Fruit fly (Drosophila melanogaster) whole organism, embryonic: ENCODE data around the gene CG10011.

Source experiments
- Abd-B ChIP-seq: fragments of 200-800 bp; sonication (Bioruptor generic); optimal IDR thresholded peaks from 2 replicates; lab custom pipeline; 2018; ENCODE audit warnings: missing biosample characterization, mild to moderate bottlenecking, missing genetic modification characterization, moderate library complexity
- Awh ChIP-seq: fragments of 200-800 bp; sonication (Bioruptor generic); IDR thresholded peaks from 2 replicates; pipeline ENCODE4, ENCODE4 v1.3.6; 2022; ENCODE audit warnings: missing biosample characterization, missing genetic modification characterization
- CG1024 ChIP-seq: fragments of 200-800 bp; sonication (Bioruptor generic); IDR thresholded peaks from 2 replicates; pipeline ENCODE4 v1.3.6; 2022; ENCODE audit warnings: missing biosample characterization, missing genetic modification characterization
- CG10959 ChIP-seq: fragments of 200-800 bp; sonication (Bioruptor generic); IDR thresholded peaks from 2 replicates; pipeline ENCODE4 v1.3.6; 2022; ENCODE audit warnings: missing biosample characterization, missing genetic modification characterization
- CG11093 ChIP-seq: fragments of 200-800 bp; sonication (Bioruptor generic); IDR thresholded peaks from 3 replicates; pipeline ENCODE4 v1.3.6; 2022; ENCODE audit warnings: missing biosample characterization, missing genetic modification characterization
- CG11504 ChIP-seq: fragments of 200-800 bp; sonication (Bioruptor generic); optimal IDR thresholded peaks from 3 replicates; lab custom pipeline; 2019; ENCODE audit warnings: missing biosample characterization, mild to moderate bottlenecking, missing genetic modification characterization, moderate library complexity
- CG11696 ChIP-seq: fragments of 200-800 bp; sonication (Bioruptor generic); IDR thresholded peaks from 2 replicates; pipeline ENCODE4 v1.3.6; 2022; ENCODE audit warnings: missing biosample characterization, missing genetic modification characterization
- CG13894 ChIP-seq: fragments of 200-800 bp; sonication (Bioruptor generic); optimal IDR thresholded peaks from 3 replicates; lab custom pipeline; 2018; ENCODE audit warnings: missing biosample characterization, mild to moderate bottlenecking, missing genetic modification characterization, moderate library complexity
- CG15011 ChIP-seq: fragments of 200-800 bp; sonication (Bioruptor generic); optimal IDR thresholded peaks from 3 replicates; lab custom pipeline; 2018; ENCODE audit warnings: missing biosample characterization, mild to moderate bottlenecking, missing genetic modification characterization
- CG15696 ChIP-seq: fragments of 200-800 bp; sonication (Bioruptor generic); optimal IDR thresholded peaks from 2 replicates; lab custom pipeline; 2019; ENCODE audit warnings: missing biosample characterization, mild to moderate bottlenecking, missing genetic modification characterization, moderate library complexity
- CG16813 ChIP-seq: fragments of 200-800 bp; sonication (Bioruptor generic); IDR thresholded peaks from 3 replicates; pipeline ENCODE4 v1.3.6; 2022; ENCODE audit warnings: missing biosample characterization, missing genetic modification characterization; ENCODE audit not compliant: partially characterized antibody
- CG17385 ChIP-seq: fragments of 200-800 bp; sonication (Bioruptor generic); optimal IDR thresholded peaks from 3 replicates; lab custom pipeline; 2018; ENCODE audit warnings: missing biosample characterization, mild to moderate bottlenecking, missing genetic modification characterization
- CG18619 ChIP-seq: fragments of 200-800 bp; sonication (Bioruptor generic); optimal IDR thresholded peaks from 3 replicates; lab custom pipeline; 2017; ENCODE audit warnings: missing biosample characterization, mild to moderate bottlenecking, missing genetic modification characterization
- CG2712 ChIP-seq: fragments of 200-800 bp; optimal IDR thresholded peaks from 3 replicates; lab custom pipeline; 2019; ENCODE audit warnings: missing biosample characterization, mild to moderate bottlenecking, missing genetic modification characterization, moderate library complexity
- CG3847 ChIP-seq: fragments of 200-800 bp; sonication (Bioruptor generic); IDR thresholded peaks from 2 replicates; pipeline ENCODE4 v1.3.6; 2022; ENCODE audit warnings: missing biosample characterization, missing genetic modification characterization
- CG6689 ChIP-seq: fragments of 200-800 bp; sonication (Bioruptor generic); IDR thresholded peaks from 2 replicates; pipeline ENCODE4 v1.3.6; 2022; ENCODE audit warnings: missing biosample characterization, missing genetic modification characterization
- CG7786 ChIP-seq: fragments of 200-800 bp; sonication (Bioruptor generic); optimal IDR thresholded peaks from 2 replicates; lab custom pipeline; 2016; ENCODE audit warnings: missing biosample characterization, missing genetic modification characterization
- CG8290 ChIP-seq, 3 experiments: fragments of 200-800 bp; sonication (Bioruptor generic); optimal IDR thresholded peaks; 2 replicates each; lab custom pipeline; 2016 to 2019; ENCODE audit warnings: missing biosample characterization in 3 of 3, missing genetic modification characterization in 3 of 3, mild to moderate bottlenecking in 2 of 3, moderate library complexity in 1 of 3
- Ets65A ChIP-seq: fragments of 200-800 bp; sonication (Bioruptor generic); peaks from one replicate; lab custom pipeline; 2016; ENCODE audit warnings: missing biosample characterization, missing genetic modification characterization
- Gug ChIP-seq: fragments of 200-800 bp; sonication (Bioruptor generic); IDR thresholded peaks from 4 replicates; pipeline ENCODE4 v1.3.6; 2022; ENCODE audit warnings: missing biosample characterization, missing genetic modification characterization
- HLH3B ChIP-seq: fragments of 200-800 bp; sonication (Bioruptor generic); IDR thresholded peaks from 2 replicates; pipeline ENCODE4 v1.3.6; 2022; ENCODE audit warnings: missing biosample characterization, missing genetic modification characterization
- HLH4C ChIP-seq: fragments of 200-800 bp; sonication (Bioruptor generic); IDR thresholded peaks from 3 replicates; pipeline ENCODE4 v1.3.6; 2022; ENCODE audit warnings: missing biosample characterization, missing genetic modification characterization; ENCODE audit not compliant: partially characterized antibody
- Kr ChIP-seq: fragments of 200-800 bp; sonication (Bioruptor generic); optimal IDR thresholded peaks from 2 replicates; lab custom pipeline; 2017; ENCODE audit warnings: missing biosample characterization, mild to moderate bottlenecking, missing genetic modification characterization
- NC2β ChIP-seq: fragments of 200-800 bp; sonication (Bioruptor generic); optimal IDR thresholded peaks from 2 replicates; lab custom pipeline; 2016; ENCODE audit warnings: missing biosample characterization, missing genetic modification characterization
- Nf-YB ChIP-seq: fragments of 200-800 bp; sonication (Bioruptor generic); optimal IDR thresholded peaks from 3 replicates; lab custom pipeline; 2019; ENCODE audit warnings: missing biosample characterization, mild to moderate bottlenecking, missing genetic modification characterization, moderate library complexity
- Oli ChIP-seq: fragments of 200-800 bp; sonication (Bioruptor generic); optimal IDR thresholded peaks from 2 replicates; lab custom pipeline; 2018; ENCODE audit warnings: missing biosample characterization, mild to moderate bottlenecking, missing genetic modification characterization, moderate library complexity
- Opbp ChIP-seq: fragments of 200-800 bp; sonication (Bioruptor generic); IDR thresholded peaks from 3 replicates; pipeline ENCODE4 v1.3.6; 2022; ENCODE audit warnings: missing biosample characterization, missing genetic modification characterization; ENCODE audit not compliant: partially characterized antibody
- Ssrp ChIP-seq: fragments of 200-800 bp; sonication (Bioruptor generic); optimal IDR thresholded peaks from 2 replicates; lab custom pipeline; 2018; ENCODE audit warnings: missing biosample characterization, mild to moderate bottlenecking, missing genetic modification characterization, moderate library complexity
- ap ChIP-seq: fragments of 200-800 bp; sonication (Bioruptor generic); IDR thresholded peaks from 2 replicates; pipeline ENCODE4 v1.3.6; 2022; ENCODE audit warnings: missing biosample characterization, missing genetic modification characterization
- ara ChIP-seq: fragments of 200-800 bp; sonication (Bioruptor generic); IDR thresholded peaks from 2 replicates; pipeline ENCODE4 v1.3.6; 2022; ENCODE audit warnings: missing biosample characterization, missing genetic modification characterization
- bsh ChIP-seq, 2 experiments: fragments of 200-800 bp; sonication (Bioruptor generic); optimal IDR thresholded peaks; 2 replicates each; lab custom pipeline; 2017 to 2018; ENCODE audit warnings: mild to moderate bottlenecking in 2 of 2, missing biosample characterization in 2 of 2, missing genetic modification characterization in 2 of 2, moderate library complexity in 1 of 2
- cas ChIP-seq: fragments of 200-800 bp; sonication (Bioruptor generic); IDR thresholded peaks from 2 replicates; pipeline ENCODE4 v1.3.6; 2022; ENCODE audit warnings: missing biosample characterization, missing genetic modification characterization
- chn ChIP-seq: fragments of 200-800 bp; sonication (Bioruptor generic); optimal IDR thresholded peaks from 2 replicates; lab custom pipeline; 2016; ENCODE audit warnings: missing biosample characterization, missing genetic modification characterization
- croc ChIP-seq: fragments of 200-800 bp; sonication (Bioruptor generic); conservative IDR thresholded peaks from 3 replicates; pipeline ENCODE4 v1.3.6; 2022; ENCODE audit warnings: missing biosample characterization, missing genetic modification characterization
- gcm ChIP-seq: fragments of 200-800 bp; sonication (Bioruptor generic); optimal IDR thresholded peaks from 2 replicates; lab custom pipeline; 2019; ENCODE audit warnings: missing biosample characterization, mild to moderate bottlenecking, missing genetic modification characterization, moderate library complexity
- hth ChIP-seq: fragments of >200 bp; optimal IDR thresholded peaks from 2 replicates; lab custom pipeline; 2017; ENCODE audit warnings: inconsistent platforms
- jumu ChIP-seq: fragments of 200-800 bp; sonication (Bioruptor generic); optimal IDR thresholded peaks from 3 replicates; lab custom pipeline; 2016; ENCODE audit warnings: missing biosample characterization, missing genetic modification characterization
- nmo ChIP-seq: fragments of 200-800 bp; sonication (Bioruptor generic); optimal IDR thresholded peaks from 2 replicates; lab custom pipeline; 2018; ENCODE audit warnings: missing biosample characterization, mild to moderate bottlenecking, missing genetic modification characterization, moderate library complexity
- onecut ChIP-seq: fragments of 200-800 bp; sonication (Bioruptor generic); IDR thresholded peaks from 2 replicates; pipeline ENCODE4 v1.3.6; 2022; ENCODE audit warnings: missing biosample characterization, missing genetic modification characterization
- pan ChIP-seq, 4 experiments: fragments of >200 bp in 3 of 4; fragments of 200-800 bp in 1 of 4; sonication (Bioruptor generic) in 1 of 4; optimal IDR thresholded peaks in 3 of 4; IDR thresholded peaks in 1 of 4; 2 replicates each; pipeline versions ENCODE4 v1.3.6 to Lab custom; 2017 to 2022; ENCODE audit warnings: missing biosample characterization in 2 of 4, missing genetic modification characterization in 2 of 4, mixed read lengths in 1 of 4
- pita ChIP-seq: fragments of 200-800 bp; sonication (Bioruptor generic); optimal IDR thresholded peaks from 2 replicates; lab custom pipeline; 2017; ENCODE audit warnings: missing biosample characterization, mild to moderate bottlenecking, missing genetic modification characterization
- row ChIP-seq: fragments of 200-800 bp; sonication (Bioruptor generic); IDR thresholded peaks from 3 replicates; pipeline ENCODE4 v1.3.6; 2022; ENCODE audit warnings: missing biosample characterization, missing genetic modification characterization
- sens ChIP-seq: fragments of 200-800 bp; sonication (Bioruptor generic); peaks from one replicate; lab custom pipeline; 2016; ENCODE audit warnings: missing biosample characterization, missing genetic modification characterization
- shn ChIP-seq: fragments of 200-800 bp; sonication (Bioruptor generic); optimal IDR thresholded peaks from 3 replicates; lab custom pipeline; 2016; ENCODE audit warnings: missing biosample characterization, missing genetic modification characterization
- sima ChIP-seq: fragments of 200-800 bp; sonication (Bioruptor generic); optimal IDR thresholded peaks from 2 replicates; lab custom pipeline; 2016; ENCODE audit warnings: missing biosample characterization, missing genetic modification characterization
- slp2 ChIP-seq: fragments of 200-800 bp; sonication (Bioruptor generic); optimal IDR thresholded peaks from 2 replicates; lab custom pipeline; 2016; ENCODE audit warnings: missing biosample characterization, missing genetic modification characterization
- tin ChIP-seq: fragments of 200-800 bp; sonication (Bioruptor generic); optimal IDR thresholded peaks from 3 replicates; lab custom pipeline; 2016; ENCODE audit warnings: missing biosample characterization, missing genetic modification characterization
- ttk ChIP-seq: fragments of 200-800 bp; sonication (Bioruptor generic); IDR thresholded peaks from 2 replicates; pipeline ENCODE4 v2.1.2; 2022; ENCODE audit warnings: missing biosample characterization, missing genetic modification characterization
- wor ChIP-seq: fragments of 200-800 bp; sonication (Bioruptor generic); IDR thresholded peaks from 2 replicates; pipeline ENCODE4 v1.3.6; 2022; ENCODE audit warnings: missing biosample characterization, missing genetic modification characterization
- zfh1 ChIP-seq: fragments of 200-800 bp; sonication (Bioruptor generic); IDR thresholded peaks from 3 replicates; pipeline ENCODE4 v1.3.6; 2022; ENCODE audit warnings: missing biosample characterization, missing genetic modification characterization

The CG10011 gene

DNA sequence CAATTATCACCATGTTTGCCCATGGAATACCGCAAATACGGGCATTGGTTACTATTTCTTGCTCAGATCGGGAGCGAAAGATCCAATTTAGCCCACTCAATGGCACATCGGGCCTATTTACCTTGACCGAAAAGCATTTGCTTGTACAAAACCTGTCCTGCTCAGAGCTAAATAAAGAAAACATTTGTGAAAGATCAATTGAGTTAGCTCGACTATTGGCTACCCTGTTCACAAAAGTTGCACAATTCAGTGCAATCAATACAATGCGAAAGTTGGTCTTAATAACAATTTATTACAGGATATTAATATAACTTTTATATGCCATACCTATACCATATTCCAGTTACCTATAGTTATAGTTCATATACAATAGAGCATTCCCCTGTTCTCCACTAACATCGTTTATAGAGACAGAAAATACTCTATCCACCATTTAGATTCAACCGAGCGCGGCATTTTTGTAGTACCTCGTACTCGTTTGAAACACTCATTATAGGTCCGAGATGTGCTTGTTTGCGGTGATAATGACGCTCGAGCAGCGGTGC lies 72.2 kb downstream of the CG10011 start (continued):
- TF ChIP-seq pan (optimal IDR thresholded peaks at IDR 0.05; lab: Kevin White, UChicago) (no peak), pan (GFP tag; optimal IDR thresholded peaks at IDR 0.05 in 1 of 2, IDR thresholded peaks at IDR 0.05 in 1 of 2) (peak in 1 of 2 experiments; percentile 6), bsh (GFP tag; optimal IDR thresholded peaks at IDR 0.05; lab: Kevin White, UChicago) (peak in 1 of 2 experiments; percentile 39), wor (GFP tag; lab: Robert Waterston, UW) (no peak), CG11093 (GFP tag; lab: Robert Waterston, UW) (no peak), cas (GFP tag; lab: Robert Waterston, UW) (no peak), sima (GFP tag; lab: Kevin White, UChicago) (no peak), slp2 (GFP tag; lab: Kevin White, UChicago) (no peak), gcm (no peak), HLH4C (GFP tag; lab: Robert Waterston, UW) (peak; percentile 52; the same call in 1 of the 3 replicates), CG15011 (no peak), CG17385 (GFP tag; lab: Kevin White, UChicago) (no peak), Ets65A (GFP tag; lab: Kevin White, UChicago) (peak; percentile 74), CG3847 (no peak), CG10959 (0 out of 2 replicates have a peak, but pooled peaks have one; percentile 20), row (peak; percentile 45), CG11696 (GFP tag; lab: Robert Waterston, UW) (no peak), CG7786 (GFP tag; lab: Kevin White, UChicago) (no peak), Nf-YB (GFP tag; lab: Kevin White, UChicago) (no peak), pita (GFP tag; lab: Kevin White, UChicago) (no peak), CG18619 (no peak), croc (GFP tag; lab: Robert Waterston, UW) (no peak), Awh (GFP tag; lab: Robert Waterston, UW) (no peak), CG16813 (GFP tag; lab: Robert Waterston, UW) (peak; percentile 58; the same call in 2 of the 3 replicates), HLH3B (no peak), nmo (GFP tag; lab: Kevin White, UChicago) (peak; percentile 18), tin (GFP tag; lab: Kevin White, UChicago) (no peak), shn (GFP tag; lab: Kevin White, UChicago) (no peak), sens (GFP tag; lab: Kevin White, UChicago) (peak; percentile 70), NC2β (no peak), ap (GFP tag; lab: Robert Waterston, UW) (0 out of 2 replicates have a peak, but pooled peaks have one; percentile 6), CG11504 (tag; lab: Kevin White, UChicago) (peak; percentile 6), ara (GFP tag; lab: Robert Waterston, UW) (no peak), Gug (GFP tag; lab: Robert Waterston, UW) (no peak), zfh1 (GFP tag; lab: Robert Waterston, UW) (0 out of 3 replicates have a peak, but pooled peaks have one; percentile 25), CG6689 (GFP tag; lab: Robert Waterston, UW) (no peak), CG1024 (no peak), chn (GFP tag; lab: Kevin White, UChicago) (no peak), Oli (peak; percentile 1), CG13894 (no peak), Opbp (GFP tag; lab: Robert Waterston, UW) (no peak), CG15696 (tag; lab: Kevin White, UChicago) (peak; percentile 30), Kr (GFP tag; lab: Kevin White, UChicago) (no peak), jumu (GFP tag; lab: Kevin White, UChicago) (no peak), hth (no peak), Abd-B (GFP tag; lab: Kevin White, UChicago) (no peak), Ssrp (tag; lab: Kevin White, UChicago) (no peak), CG8290 (GFP tag; optimal IDR thresholded peaks at IDR 0.05; lab: Kevin White, UChicago) (no peak), CG8290 (tag; optimal IDR thresholded peaks at IDR 0.05; lab: Kevin White, UChicago) (no peak), onecut (GFP tag; lab: Robert Waterston, UW) (no peak), CG2712 (tag; lab: Kevin White, UChicago) (peak; percentile 37), ttk (GFP tag; lab: Robert Waterston, UW) (no peak)
